Worm (Caenorhabditis elegans): ENCODE results near the gene epg-3.

DNA sequence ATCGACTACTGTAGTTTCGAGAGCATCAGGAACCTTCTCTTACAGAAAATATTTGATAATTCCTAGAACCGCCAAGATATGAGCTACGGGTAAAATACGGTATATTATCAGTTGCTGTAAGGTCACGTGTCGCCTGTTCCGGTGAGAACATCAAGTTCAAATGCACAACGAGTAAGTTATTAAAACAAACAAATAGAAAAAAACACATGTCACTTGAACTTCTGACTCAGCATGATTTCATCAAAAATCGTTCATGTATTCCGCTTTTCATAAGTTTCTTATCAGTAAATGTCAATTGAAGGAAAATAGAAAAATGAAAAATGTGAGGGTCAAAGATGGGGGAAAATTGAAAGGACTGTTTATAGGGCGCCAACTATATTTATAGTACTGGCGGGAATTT, 26.2 kb downstream of the epg-3 start:
- TF ChIP-seq ceh-39 (tag; optimal IDR thresholded peaks at IDR 0.05) = no peak
- no peak for TF ChIP-seq nhr-28 (tag; optimal IDR thresholded peaks at IDR 0.05)
- no peak for TF ChIP-seq nhr-76 (tag; optimal IDR thresholded peaks at IDR 0.05)
- no peak for TF ChIP-seq unc-62 (GFP tag; optimal IDR thresholded peaks at IDR 0.05)
- TF ChIP-seq sptf-1 (tag; optimal IDR thresholded peaks at IDR 0.05) = no peak
- no peak for TF ChIP-seq nhr-237 (tag; optimal IDR thresholded peaks at IDR 0.05)

Data from whole organism, mixed stage, embryonic.